Worm (Caenorhabditis elegans) whole organism, L3 larva: ENCODE data around the gene Y39D8A.1.

Experiments used
- ceh-9 ChIP-seq: sonication (generic microtip); optimal IDR thresholded peaks from 2 replicates; lab custom pipeline; 2018; ENCODE audit warnings: missing biosample characterization, missing genetic modification characterization
- fkh-10 ChIP-seq: sonication (generic microtip); optimal IDR thresholded peaks from 2 replicates; lab custom pipeline; 2017; ENCODE audit warnings: missing biosample characterization, missing genetic modification reagents, missing genetic modification characterization

DNA sequence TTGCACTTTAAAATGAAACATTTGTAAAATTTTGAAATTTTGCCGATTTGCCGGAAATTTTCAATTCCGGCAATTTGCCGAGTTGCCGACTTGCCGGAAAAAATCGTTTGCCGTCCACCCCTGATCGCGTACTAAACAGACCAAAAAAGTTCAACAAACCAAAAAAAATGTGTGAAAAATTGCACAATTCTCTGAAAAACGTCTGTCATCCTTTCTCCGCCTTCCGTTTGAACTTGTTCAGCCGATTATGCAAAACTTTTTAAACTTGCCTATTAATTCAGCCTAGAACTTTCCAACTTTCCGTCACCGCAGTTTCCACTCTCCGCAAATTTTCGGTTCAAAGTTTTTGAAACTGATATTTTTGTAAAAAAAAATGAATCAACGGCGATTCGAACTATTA is 5.6 kb downstream of the Y39D8A.1 start, which contains the start of gene B0554.5:
- TF ChIP-seq ceh-9 (tag; lab: Kevin White, UChicago), result no peak
- TF ChIP-seq fkh-10 (GFP tag; lab: Kevin White, UChicago), result no peak
